Fruit fly (Drosophila melanogaster) whole organism, embryonic: ENCODE data around the gene CG14230.

ENCODE experiments used
- Antp ChIP-seq: fragments of 200-800 bp; sonication (Bioruptor generic); optimal IDR thresholded peaks from 3 replicates; lab custom pipeline; 2016; ENCODE audit warnings: missing biosample characterization, missing genetic modification characterization
- Bgb ChIP-seq: fragments of 200-800 bp; sonication (Bioruptor generic); IDR thresholded peaks from 2 replicates; pipeline ENCODE4 v1.3.6; 2022; ENCODE audit warnings: missing biosample characterization, missing genetic modification characterization; ENCODE audit not compliant: partially characterized antibody
- CG10979 ChIP-seq: fragments of 200-800 bp; sonication (Bioruptor generic); optimal IDR thresholded peaks from 2 replicates; lab custom pipeline; 2018; ENCODE audit warnings: missing biosample characterization, mild to moderate bottlenecking, missing genetic modification characterization, moderate library complexity
- CG13775 ChIP-seq: fragments of 200-800 bp; sonication (Bioruptor generic); optimal IDR thresholded peaks from 3 replicates; lab custom pipeline; 2017; ENCODE audit warnings: missing biosample characterization, mild to moderate bottlenecking, missing genetic modification characterization
- CG14667 ChIP-seq: fragments of 200-800 bp; sonication (Bioruptor generic); IDR thresholded peaks from 2 replicates; pipeline ENCODE4 v1.3.6; 2022; ENCODE audit warnings: missing biosample characterization, missing genetic modification characterization
- CG14860 ChIP-seq: fragments of 200-800 bp; sonication (Bioruptor generic); IDR thresholded peaks from 3 replicates; pipeline ENCODE4 v1.3.6; 2022; ENCODE audit warnings: missing biosample characterization, missing genetic modification characterization; ENCODE audit not compliant: partially characterized antibody
- CG15696 ChIP-seq: fragments of 200-800 bp; sonication (Bioruptor generic); optimal IDR thresholded peaks from 2 replicates; lab custom pipeline; 2019; ENCODE audit warnings: missing biosample characterization, mild to moderate bottlenecking, missing genetic modification characterization, moderate library complexity
- CG16813 ChIP-seq: fragments of 200-800 bp; sonication (Bioruptor generic); IDR thresholded peaks from 3 replicates; pipeline ENCODE4 v1.3.6; 2022; ENCODE audit warnings: missing biosample characterization, missing genetic modification characterization; ENCODE audit not compliant: partially characterized antibody
- CG17612 ChIP-seq: fragments of 200-800 bp; sonication (Bioruptor generic); IDR thresholded peaks from 2 replicates; pipeline ENCODE4 v1.3.6; 2022; ENCODE audit warnings: missing biosample characterization, missing genetic modification characterization
- CG2116 ChIP-seq: fragments of 200-800 bp; sonication (Bioruptor generic); optimal IDR thresholded peaks from 3 replicates; lab custom pipeline; 2018; ENCODE audit warnings: missing biosample characterization, mild to moderate bottlenecking, missing genetic modification characterization
- CG6791 ChIP-seq: fragments of 200-800 bp; sonication (Bioruptor generic); IDR thresholded peaks from 3 replicates; pipeline ENCODE4 v1.3.6; 2022; ENCODE audit warnings: missing biosample characterization, missing genetic modification characterization; ENCODE audit not compliant: partially characterized antibody
- CG7372 ChIP-seq: fragments of 200-800 bp; sonication (Bioruptor generic); IDR thresholded peaks from 2 replicates; pipeline ENCODE4 v1.3.6; 2022; ENCODE audit warnings: missing biosample characterization, missing genetic modification characterization
- CG7963 ChIP-seq: fragments of 200-800 bp; sonication (Bioruptor generic); IDR thresholded peaks from 3 replicates; pipeline ENCODE4 v1.3.6; 2022; ENCODE audit warnings: missing biosample characterization, missing genetic modification characterization; ENCODE audit not compliant: partially characterized antibody
- CG8089 ChIP-seq: fragments of 200-800 bp; sonication (Bioruptor generic); optimal IDR thresholded peaks from 3 replicates; lab custom pipeline; 2016; ENCODE audit warnings: missing biosample characterization, missing genetic modification characterization
- CTCF ChIP-seq: fragments of 200-800 bp; sonication (Bioruptor generic); optimal IDR thresholded peaks from 2 replicates; lab custom pipeline; 2017; ENCODE audit warnings: missing biosample characterization, mild to moderate bottlenecking, missing genetic modification characterization, moderate library complexity
- CkIIα-i1 ChIP-seq: fragments of 200-800 bp; sonication (Bioruptor generic); IDR thresholded peaks from 2 replicates; pipeline ENCODE4 v1.3.6; 2022; ENCODE audit warnings: missing biosample characterization, missing genetic modification characterization
- D19B ChIP-seq: fragments of 200-800 bp; sonication (Bioruptor generic); optimal IDR thresholded peaks from 2 replicates; lab custom pipeline; 2017; ENCODE audit warnings: missing biosample characterization, mild to moderate bottlenecking, missing genetic modification characterization
- Dip3 ChIP-seq: fragments of 200-800 bp; sonication (Bioruptor generic); optimal IDR thresholded peaks from 3 replicates; lab custom pipeline; 2016; ENCODE audit warnings: missing biosample characterization, missing genetic modification characterization
- HLH4C ChIP-seq: fragments of 200-800 bp; sonication (Bioruptor generic); IDR thresholded peaks from 3 replicates; pipeline ENCODE4 v1.3.6; 2022; ENCODE audit warnings: missing biosample characterization, missing genetic modification characterization; ENCODE audit not compliant: partially characterized antibody
- HmgD ChIP-seq: fragments of 200-800 bp; sonication (Bioruptor generic); optimal IDR thresholded peaks from 3 replicates; lab custom pipeline; 2016; ENCODE audit warnings: missing biosample characterization, missing genetic modification characterization
- Optix ChIP-seq: fragments of 200-800 bp; sonication (Bioruptor generic); IDR thresholded peaks from 3 replicates; pipeline ENCODE4 v1.3.6; 2022; ENCODE audit warnings: missing biosample characterization, missing genetic modification characterization
- PHDP ChIP-seq: fragments of 200-800 bp; sonication (Bioruptor generic); optimal IDR thresholded peaks from 3 replicates; lab custom pipeline; 2018; ENCODE audit warnings: missing biosample characterization, mild to moderate bottlenecking, missing genetic modification characterization, moderate library complexity
- Pdp1 ChIP-seq, 2 experiments: fragments of 200-800 bp; sonication (Bioruptor generic); optimal IDR thresholded peaks; 3 replicates each; lab custom pipeline; 2016; ENCODE audit warnings: missing biosample characterization in 2 of 2, missing genetic modification characterization in 2 of 2, mild to moderate bottlenecking in 1 of 2, moderate library complexity in 1 of 2
- Ravus ChIP-seq: fragments of 200-800 bp; sonication (Bioruptor generic); IDR thresholded peaks from 2 replicates; pipeline ENCODE4 v1.3.6; 2022; ENCODE audit warnings: missing biosample characterization, missing genetic modification characterization
- Scr ChIP-seq: fragments of 200-800 bp; sonication (Bioruptor generic); IDR thresholded peaks from 2 replicates; pipeline ENCODE4 v1.3.6; 2022; ENCODE audit warnings: missing biosample characterization, missing genetic modification characterization; ENCODE audit not compliant: partially characterized antibody
- Sox100B ChIP-seq: fragments of 200-800 bp; sonication (Bioruptor generic); optimal IDR thresholded peaks from 3 replicates; lab custom pipeline; 2018; ENCODE audit warnings: missing biosample characterization, mild to moderate bottlenecking, missing genetic modification characterization
- Sry-β ChIP-seq: fragments of 200-800 bp; sonication (Bioruptor generic); optimal IDR thresholded peaks from 2 replicates; lab custom pipeline; 2018; ENCODE audit warnings: missing biosample characterization, mild to moderate bottlenecking, missing genetic modification characterization, moderate library complexity
- ap ChIP-seq: fragments of 200-800 bp; sonication (Bioruptor generic); IDR thresholded peaks from 2 replicates; pipeline ENCODE4 v1.3.6; 2022; ENCODE audit warnings: missing biosample characterization, missing genetic modification characterization
- ato ChIP-seq: fragments of 200-800 bp; sonication (Bioruptor generic); IDR thresholded peaks from 2 replicates; pipeline ENCODE4 v1.3.6; 2022; ENCODE audit warnings: missing biosample characterization, missing genetic modification characterization; ENCODE audit not compliant: partially characterized antibody
- bbx ChIP-seq: fragments of 200-800 bp; sonication (Bioruptor generic); IDR thresholded peaks from 2 replicates; pipeline ENCODE4 v1.3.6; 2022; ENCODE audit warnings: missing biosample characterization, missing genetic modification characterization; ENCODE audit not compliant: partially characterized antibody
- dmrt11E ChIP-seq: fragments of 200-800 bp; sonication (Bioruptor generic); optimal IDR thresholded peaks from 3 replicates; lab custom pipeline; 2018; ENCODE audit warnings: missing biosample characterization, mild to moderate bottlenecking, missing genetic modification characterization, moderate library complexity
- hb ChIP-seq: fragments of 200-800 bp; sonication (Bioruptor generic); IDR thresholded peaks from 3 replicates; pipeline ENCODE4 v1.3.6; 2022; ENCODE audit warnings: missing biosample characterization, missing genetic modification characterization; ENCODE audit not compliant: partially characterized antibody
- ind ChIP-seq: fragments of 200-800 bp; sonication (Bioruptor generic); optimal IDR thresholded peaks from 3 replicates; lab custom pipeline; 2016; ENCODE audit warnings: missing biosample characterization, missing genetic modification characterization
- inv ChIP-seq: fragments of 200-800 bp; sonication (Bioruptor generic); IDR thresholded peaks from 2 replicates; pipeline ENCODE4 v1.3.6; 2022; ENCODE audit warnings: missing biosample characterization, missing genetic modification characterization; ENCODE audit not compliant: partially characterized antibody
- mld ChIP-seq: fragments of 200-800 bp; sonication (Bioruptor generic); IDR thresholded peaks from 3 replicates; pipeline ENCODE4 v1.3.6; 2022; ENCODE audit warnings: missing biosample characterization, missing genetic modification characterization; ENCODE audit not compliant: partially characterized antibody
- nau ChIP-seq: fragments of 200-800 bp; sonication (Bioruptor generic); optimal IDR thresholded peaks from 3 replicates; lab custom pipeline; 2017; ENCODE audit warnings: missing biosample characterization, mild to moderate bottlenecking, missing genetic modification characterization, missing genetic modification reagents
- nerfin-2 ChIP-seq: fragments of 200-800 bp; sonication (Bioruptor generic); IDR thresholded peaks from 2 replicates; pipeline ENCODE4 v1.3.6; 2022; ENCODE audit warnings: missing biosample characterization, missing genetic modification characterization; ENCODE audit not compliant: partially characterized antibody
- repo ChIP-seq: fragments of 200-800 bp; sonication (Bioruptor generic); optimal IDR thresholded peaks from 2 replicates; lab custom pipeline; 2016; ENCODE audit warnings: missing biosample characterization, missing genetic modification characterization
- sc ChIP-seq, 3 experiments: fragments of >200 bp in 2 of 3; fragments of 200-800 bp in 1 of 3; sonication (Bioruptor generic) in 1 of 3; optimal IDR thresholded peaks; 2 replicates in 2 of 3; 3 replicates in 1 of 3; lab custom pipeline; 2017; ENCODE audit warnings: mild to moderate bottlenecking in 1 of 3, missing biosample characterization in 1 of 3, missing genetic modification characterization in 1 of 3, missing genetic modification reagents in 1 of 3
- seq ChIP-seq: fragments of 200-800 bp; sonication (Bioruptor generic); IDR thresholded peaks from 2 replicates; pipeline ENCODE4 v1.3.6; 2022; ENCODE audit warnings: missing biosample characterization, missing genetic modification characterization
- tna ChIP-seq: fragments of 200-800 bp; sonication (Bioruptor generic); IDR thresholded peaks from 2 replicates; pipeline ENCODE4 v1.3.6; 2022; ENCODE audit warnings: missing biosample characterization, missing genetic modification characterization; ENCODE audit not compliant: partially characterized antibody
- tup ChIP-seq: fragments of 200-800 bp; sonication (Bioruptor generic); optimal IDR thresholded peaks from 2 replicates; lab custom pipeline; 2016; ENCODE audit warnings: missing biosample characterization, mild to moderate bottlenecking, missing genetic modification characterization, moderate library complexity
- vnd ChIP-seq: fragments of 200-800 bp; sonication (Bioruptor generic); IDR thresholded peaks from 3 replicates; pipeline ENCODE4 v1.3.6; 2022; ENCODE audit warnings: missing biosample characterization, missing genetic modification characterization; ENCODE audit not compliant: partially characterized antibody
- zen ChIP-seq: fragments of 200-800 bp; sonication (Bioruptor generic); optimal IDR thresholded peaks from 3 replicates; lab custom pipeline; 2018; ENCODE audit warnings: missing biosample characterization, mild to moderate bottlenecking, missing genetic modification characterization, moderate library complexity
- zfh1 ChIP-seq: fragments of 200-800 bp; sonication (Bioruptor generic); IDR thresholded peaks from 3 replicates; pipeline ENCODE4 v1.3.6; 2022; ENCODE audit warnings: missing biosample characterization, missing genetic modification characterization

The CG14230 gene

dm6 chrX:19679207-19679606 is 24.8 kb upstream of the CG14230 start:
- TF ChIP-seq HLH4C (GFP tag; lab: Robert Waterston, UW) (peak; percentile 64; the same call in 2 of the 3 replicates), bbx (GFP tag; lab: Robert Waterston, UW) (0 out of 2 replicates have a peak, but pooled peaks have one; percentile 35), inv (peak; percentile 12; the same call in 1 of the 2 replicates), mld (0 out of 3 replicates have a peak, but pooled peaks have one; percentile 17), HmgD (GFP tag; lab: Kevin White, UChicago) (no peak), CTCF (peak; percentile 86), nerfin-2 (GFP tag; lab: Robert Waterston, UW) (peak; percentile 33; the same call in 1 of the 2 replicates), Scr (GFP tag; lab: Robert Waterston, UW) (peak; percentile 45), Sry-β (GFP tag; lab: Kevin White, UChicago) (no peak), Bgb (GFP tag; lab: Robert Waterston, UW) (peak; percentile 19; the same call in 1 of the 2 replicates), CG16813 (peak; percentile 61), CG17612 (GFP tag; lab: Robert Waterston, UW) (no peak), tna (peak; percentile 50; the same call in 1 of the 2 replicates), hb (GFP tag; lab: Robert Waterston, UW) (peak; percentile 57; the same call in 1 of the 3 replicates), CG7963 (GFP tag; lab: Robert Waterston, UW) (peak; percentile 13; the same call in 1 of the 3 replicates), Pdp1 (GFP tag; optimal IDR thresholded peaks at IDR 0.05; lab: Kevin White, UChicago) (peak in 1 of 2 experiments; percentile 9), Ravus (GFP tag; lab: Robert Waterston, UW) (no peak), vnd (GFP tag; lab: Robert Waterston, UW) (0 out of 3 replicates have a peak, but pooled peaks have one; percentile 43), CG2116 (GFP tag; lab: Kevin White, UChicago) (no peak), D19B (GFP tag; lab: Kevin White, UChicago) (peak; percentile 51), CG6791 (GFP tag; lab: Robert Waterston, UW) (peak; percentile 59; the same call in 1 of the 3 replicates), zen (tag; lab: Kevin White, UChicago) (no peak), ato (GFP tag; lab: Robert Waterston, UW) (peak; percentile 16; the same call in 1 of the 2 replicates)

DNA sequence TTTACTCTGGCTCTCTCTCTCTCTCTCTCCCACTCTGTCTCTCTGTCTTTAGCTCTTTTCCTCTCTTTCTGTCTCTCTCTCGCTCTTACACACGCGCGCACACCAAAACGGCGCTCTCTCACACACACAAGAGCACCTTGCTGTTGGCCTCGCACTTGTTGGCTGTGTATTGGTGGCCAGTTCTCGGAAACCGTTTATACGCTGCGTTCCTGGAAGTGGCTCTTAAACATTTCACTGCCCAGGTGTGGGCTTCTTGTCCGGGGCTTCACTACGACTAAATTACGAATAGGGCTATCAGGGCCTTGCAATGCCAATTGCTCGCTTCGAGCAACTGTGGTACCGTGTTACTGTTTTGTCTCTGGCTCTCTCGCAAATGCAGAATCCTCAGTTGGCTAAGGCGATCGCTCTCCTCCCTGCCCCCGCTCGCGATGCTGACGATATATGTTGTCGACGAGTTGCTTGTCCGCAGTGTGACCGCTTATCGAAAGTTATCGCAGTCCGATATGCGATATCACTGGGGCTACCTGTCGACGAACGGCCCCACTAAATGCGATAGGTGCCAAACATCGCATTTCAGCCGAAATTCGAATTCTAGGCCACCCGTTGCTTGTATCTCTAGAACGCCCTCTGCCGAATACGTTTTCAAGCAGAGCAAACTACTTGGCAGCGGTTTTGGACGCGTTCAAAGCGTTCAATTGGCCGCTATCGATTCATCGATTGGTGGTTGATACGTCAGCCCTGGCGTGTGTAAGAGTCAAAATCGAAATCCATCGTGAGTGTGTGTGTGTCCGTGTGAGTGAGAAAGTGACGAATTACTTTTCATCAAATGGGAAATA is 20.7 kb upstream of the CG14230 start, which contains the start of the genes dome and Ubqn:
dome (minus strand) TSS at position 479 of the 836 bp plus-strand sequence.
Ubqn (plus strand) TSS at position 769 of the 836 bp plus-strand sequence.
- TF ChIP-seq sc (optimal IDR thresholded peaks at IDR 0.05; lab: Kevin White, UChicago) (no peak), sc (GFP tag; optimal IDR thresholded peaks at IDR 0.05; lab: Kevin White, UChicago) (no peak), Dip3 (GFP tag; lab: Kevin White, UChicago) (peak; percentile 36), zfh1 (no peak), nau (GFP tag; lab: Kevin White, UChicago) (no peak), CG13775 (peak; percentile 16), Sox100B (GFP tag; lab: Kevin White, UChicago) (no peak), CG10979 (tag; lab: Kevin White, UChicago) (no peak), D19B (GFP tag; lab: Kevin White, UChicago) (no peak), PHDP (tag; lab: Kevin White, UChicago) (no peak), CkIIα-i1 (GFP tag; lab: Robert Waterston, UW) (no peak), mld (peak; percentile 68; the same call in 2 of the 3 replicates), CG14667 (GFP tag; lab: Robert Waterston, UW) (no peak), CG14860 (GFP tag; lab: Robert Waterston, UW) (peak; percentile 95), tna (peak; percentile 88; the same call in 1 of the 2 replicates), Antp (GFP tag; lab: Kevin White, UChicago) (no peak), ind (GFP tag; lab: Kevin White, UChicago) (no peak), ap (GFP tag; lab: Robert Waterston, UW) (no peak), Optix (no peak), seq (GFP tag; lab: Robert Waterston, UW) (no peak), dmrt11E (tag; lab: Kevin White, UChicago) (peak; percentile 23), tup (no peak), CG7372 (no peak), repo (no peak), CG15696 (tag; lab: Kevin White, UChicago) (no peak), CG8089 (GFP tag; lab: Kevin White, UChicago) (no peak)
